Worm (Caenorhabditis elegans) whole organism, young adult: ENCODE measurements around the gene F57A10.4.
"Not testable (repeated sequence)": the region's sequence is repeated elsewhere in the genome, so short reads cannot be mapped to it uniquely, and the experiment has no call there.

Source experiments
- ceh-79 ChIP-seq: sonication (generic microtip); optimal IDR thresholded peaks from 2 replicates; lab custom pipeline; 2017; ENCODE audit warnings: mild to moderate bottlenecking, missing genetic modification characterization, missing compliant biosample characterization
- lag-1 ChIP-seq: fragments of 200-800 bp; sonication (Bioruptor generic); IDR thresholded peaks from 2 replicates; pipeline ENCODE4 v1.3.6; 2022; ENCODE audit warnings: missing genetic modification reagents, missing genetic modification characterization, missing compliant biosample characterization

DNA sequence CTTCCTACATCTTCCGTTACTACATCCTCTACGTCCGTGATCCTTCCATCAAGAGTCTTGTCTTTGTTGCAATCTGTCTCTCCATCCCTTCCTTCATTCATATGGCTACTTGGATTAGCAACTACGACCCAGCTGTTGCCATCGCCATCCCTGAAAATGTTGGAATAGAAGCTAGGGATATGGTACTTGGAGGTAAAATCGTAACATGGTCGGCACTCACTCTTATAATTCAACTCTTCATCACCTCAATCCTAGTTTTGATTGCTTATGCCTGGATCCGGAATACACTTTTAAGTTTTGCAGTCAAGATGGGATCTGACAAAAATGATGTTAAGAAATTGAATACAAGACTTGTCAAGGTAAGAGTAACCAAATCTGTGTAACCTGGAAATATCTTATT is 34.5 kb downstream of the F57A10.4 start, which contains the start of gene T26E4.18:
- TF ChIP-seq ceh-79 (tag; lab: Kevin White, UChicago); lag-1 (GFP tag; lab: Robert Waterston, UW): not testable (repeated sequence)
